Worm (Caenorhabditis elegans): ENCODE results near the gene col-39.

Gene col-39

DNA sequence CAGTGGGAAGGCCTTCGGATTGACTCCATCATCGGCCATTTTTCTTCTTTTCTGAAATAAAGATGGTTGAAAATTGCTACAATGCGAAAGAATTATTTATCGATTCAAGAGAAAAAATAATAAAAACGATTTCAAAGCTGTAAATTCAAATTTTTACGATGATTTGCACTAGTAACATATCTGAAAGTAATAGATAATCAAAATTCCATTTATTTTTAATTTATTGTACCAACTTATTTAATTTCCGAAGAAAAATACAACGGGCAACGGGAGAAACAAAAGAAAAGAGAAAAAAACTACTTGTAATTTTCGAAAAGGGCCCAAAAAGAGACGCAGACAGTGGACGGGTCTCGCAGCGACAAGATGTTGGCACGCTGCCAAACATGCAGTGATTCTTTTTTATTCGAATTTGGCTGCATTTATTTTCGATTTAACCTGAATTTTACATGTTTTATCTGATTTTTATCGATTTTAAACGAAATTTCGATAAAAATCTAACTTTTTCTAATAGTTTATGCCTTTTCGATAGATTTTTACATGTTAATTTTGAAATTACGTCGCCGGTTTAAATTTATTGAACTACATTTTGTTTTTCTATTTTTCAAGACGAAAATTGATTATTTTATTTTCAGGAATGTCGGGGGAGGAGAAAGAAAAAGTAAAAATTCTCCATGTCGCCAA is 46.0 kb upstream of the col-39 start, which contains the start of the genes snu-13 and rsp-7 (continued):
- no peak for TF ChIP-seq hlh-12 (tag; optimal IDR thresholded peaks at IDR 0.05)
- no peak for TF ChIP-seq B0035.1 (tag; optimal IDR thresholded peaks at IDR 0.05)
- TF ChIP-seq Y53G8AR.9 (GFP tag; conservative IDR thresholded peaks at IDR 0.05), result no peak
- no peak for TF ChIP-seq mxl-1 (tag; optimal IDR thresholded peaks at IDR 0.05)
- no peak for TF ChIP-seq egl-44 (GFP tag; IDR thresholded peaks at IDR 0.05)
- no peak for TF ChIP-seq let-526 (GFP tag; IDR thresholded peaks at IDR 0.05)
- TF ChIP-seq ekl-4 (GFP tag; IDR thresholded peaks at IDR 0.05), result no peak
- TF ChIP-seq ztf-18 (tag; optimal IDR thresholded peaks at IDR 0.05), result peak; percentile 3
- TF ChIP-seq B0261.1 (tag; optimal IDR thresholded peaks at IDR 0.05), result no peak
- peak; percentile 53; the same call in 1 of the 2 replicates for TF ChIP-seq madf-6 (GFP tag; IDR thresholded peaks at IDR 0.05)
- no peak for TF ChIP-seq F57A8.1 (GFP tag; optimal IDR thresholded peaks at IDR 0.05)
- TF ChIP-seq ceh-58 (GFP tag; IDR thresholded peaks at IDR 0.05), result no peak
- no peak for TF ChIP-seq F57C9.4 (tag; optimal IDR thresholded peaks at IDR 0.05)
- TF ChIP-seq C06A6.2 (GFP tag; conservative IDR thresholded peaks at IDR 0.05), result 0 out of 2 replicates have a peak, but pooled peaks have one; percentile 23
- TF ChIP-seq snpc-4 (GFP tag; optimal IDR thresholded peaks at IDR 0.05), result peak; percentile 54
- TF ChIP-seq snpc-4 (tag; optimal IDR thresholded peaks at IDR 0.05), result peak in 3 of 4 experiments; percentile 23 to 74 (median 29)
- peak; percentile 41 for TF ChIP-seq tbp1 (GFP tag; optimal IDR thresholded peaks at IDR 0.05)
- peak; percentile 72 for TF ChIP-seq mcd-1 (GFP tag; IDR thresholded peaks at IDR 0.05)
- no peak for TF ChIP-seq sdz-38 (tag; optimal IDR thresholded peaks at IDR 0.05)
- no peak for TF ChIP-seq snpc-3.4 (tag; optimal IDR thresholded peaks at IDR 0.05)
- TF ChIP-seq ztf-28 (GFP tag; IDR thresholded peaks at IDR 0.05), result no peak
- no peak for TF ChIP-seq ceh-40 (GFP tag; IDR thresholded peaks at IDR 0.05)
- peak; percentile 57 for TF ChIP-seq madf-8 (GFP tag; conservative IDR thresholded peaks at IDR 0.05)
- TF ChIP-seq sea-2 (GFP tag; IDR thresholded peaks at IDR 0.05), result no peak
- no peak for TF ChIP-seq K12H6.12 (tag; optimal IDR thresholded peaks at IDR 0.05)
- TF ChIP-seq ztf-3 (GFP tag; optimal IDR thresholded peaks at IDR 0.05), result no peak
- no peak for TF ChIP-seq ceh-100 (GFP tag; IDR thresholded peaks at IDR 0.05)
- TF ChIP-seq attf-6 (GFP tag; IDR thresholded peaks at IDR 0.05), result no peak
- no peak for TF ChIP-seq B0019.2 (GFP tag; conservative IDR thresholded peaks at IDR 0.05)
- TF ChIP-seq lin-35 (GFP tag; optimal IDR thresholded peaks at IDR 0.05), result peak in 1 of 3 experiments; percentile 50
- no peak for TF ChIP-seq ceh-79 (tag; optimal IDR thresholded peaks at IDR 0.05)
- no peak for TF ChIP-seq atf-7 (tag; optimal IDR thresholded peaks at IDR 0.05)
- TF ChIP-seq fkh-3 (tag; optimal IDR thresholded peaks at IDR 0.05), result no peak
- no peak for TF ChIP-seq ama-1 (optimal IDR thresholded peaks at IDR 0.05)
- no peak for TF ChIP-seq ama-1 (GFP tag; optimal IDR thresholded peaks at IDR 0.05)
- TF ChIP-seq F55B11.4 (tag; optimal IDR thresholded peaks at IDR 0.05; ENCODE audit: borderline replicate concordance, insufficient read depth), result no peak
- no peak for TF ChIP-seq unc-130 (GFP tag; optimal IDR thresholded peaks at IDR 0.05)
- TF ChIP-seq F49E8.2 (tag; optimal IDR thresholded peaks at IDR 0.05; ENCODE audit: insufficient read depth), result peak; percentile 31
- TF ChIP-seq madf-10 (tag; optimal IDR thresholded peaks at IDR 0.05), result no peak
- TF ChIP-seq ztf-26 (tag; optimal IDR thresholded peaks at IDR 0.05), result no peak
- TF ChIP-seq T07F8.4 (tag; optimal IDR thresholded peaks at IDR 0.05), result no peak
- no peak for TF ChIP-seq ztf-6 (GFP tag; IDR thresholded peaks at IDR 0.05)
- TF ChIP-seq sptf-2 (GFP tag; optimal IDR thresholded peaks at IDR 0.05), result no peak
- peak; percentile 69 for TF ChIP-seq lsl-1 (GFP tag; optimal IDR thresholded peaks at IDR 0.05)
- no peak for TF ChIP-seq mes-4 (tag; optimal IDR thresholded peaks at IDR 0.05)
- TF ChIP-seq F10E7.11 (tag; optimal IDR thresholded peaks at IDR 0.05), result no peak
- no peak for TF ChIP-seq nhr-120 (GFP tag; IDR thresholded peaks at IDR 0.05)
- TF ChIP-seq cebp-2 (GFP tag; IDR thresholded peaks at IDR 0.05), result no peak
- no peak for TF ChIP-seq let-607 (tag; optimal IDR thresholded peaks at IDR 0.05)
